Fruit fly (Drosophila melanogaster) whole organism, embryonic: ENCODE data around the gene CG33325.

Experiments
- Adf1 ChIP-seq: fragments of 200-800 bp; sonication (Bioruptor generic); IDR thresholded peaks from 2 replicates; pipeline ENCODE4 v1.3.6; 2022; ENCODE audit warnings: missing biosample characterization, missing genetic modification characterization
- Aef1 ChIP-seq: fragments of 200-800 bp; sonication (Bioruptor generic); IDR thresholded peaks from 3 replicates; pipeline ENCODE4 v1.3.6; 2022; ENCODE audit warnings: missing biosample characterization, missing genetic modification characterization
- CG10321 ChIP-seq: fragments of 200-800 bp; sonication (Bioruptor generic); IDR thresholded peaks from 2 replicates; pipeline ENCODE4 v1.3.6; 2022; ENCODE audit warnings: missing biosample characterization, missing genetic modification characterization
- CG10543 ChIP-seq: fragments of 200-800 bp; sonication (Bioruptor generic); optimal IDR thresholded peaks from 3 replicates; lab custom pipeline; 2017; ENCODE audit warnings: missing biosample characterization, mild to moderate bottlenecking, missing genetic modification characterization, moderate library complexity
- CG11456 ChIP-seq: fragments of 200-800 bp; sonication (Bioruptor generic); IDR thresholded peaks from 3 replicates; pipeline ENCODE4 v1.3.6; 2022; ENCODE audit warnings: missing biosample characterization, missing genetic modification characterization
- CG12071 ChIP-seq: fragments of 200-800 bp; sonication (Bioruptor generic); optimal IDR thresholded peaks from 3 replicates; lab custom pipeline; 2018; ENCODE audit warnings: missing biosample characterization, mild to moderate bottlenecking, missing genetic modification characterization
- CG12236 ChIP-seq: fragments of 200-800 bp; sonication (Bioruptor generic); optimal IDR thresholded peaks from 2 replicates; lab custom pipeline; 2016; ENCODE audit warnings: missing biosample characterization, missing genetic modification characterization
- CG12391 ChIP-seq: fragments of 200-800 bp; sonication (Bioruptor generic); optimal IDR thresholded peaks from 3 replicates; lab custom pipeline; 2018; ENCODE audit warnings: missing biosample characterization, mild to moderate bottlenecking, missing genetic modification characterization, moderate library complexity
- CG14667 ChIP-seq: fragments of 200-800 bp; sonication (Bioruptor generic); IDR thresholded peaks from 2 replicates; pipeline ENCODE4 v1.3.6; 2022; ENCODE audit warnings: missing biosample characterization, missing genetic modification characterization
- CG1529 ChIP-seq: fragments of 200-800 bp; sonication (Bioruptor generic); optimal IDR thresholded peaks from 3 replicates; lab custom pipeline; 2018; ENCODE audit warnings: missing biosample characterization, missing genetic modification characterization
- CG15601 ChIP-seq: fragments of 200-800 bp; sonication (Bioruptor generic); optimal IDR thresholded peaks from 3 replicates; lab custom pipeline; 2019; ENCODE audit warnings: missing biosample characterization, mild to moderate bottlenecking, missing genetic modification characterization, moderate library complexity
- CG1603 ChIP-seq: fragments of 200-800 bp; sonication (Bioruptor generic); optimal IDR thresholded peaks from 2 replicates; lab custom pipeline; 2019; ENCODE audit warnings: missing biosample characterization, mild to moderate bottlenecking, missing genetic modification characterization, moderate library complexity
- CG17385 ChIP-seq: fragments of 200-800 bp; sonication (Bioruptor generic); optimal IDR thresholded peaks from 3 replicates; lab custom pipeline; 2018; ENCODE audit warnings: missing biosample characterization, mild to moderate bottlenecking, missing genetic modification characterization
- CG2116 ChIP-seq: fragments of 200-800 bp; sonication (Bioruptor generic); optimal IDR thresholded peaks from 3 replicates; lab custom pipeline; 2018; ENCODE audit warnings: missing biosample characterization, mild to moderate bottlenecking, missing genetic modification characterization
- CG2875 ChIP-seq: fragments of 200-800 bp; sonication (Bioruptor generic); optimal IDR thresholded peaks from 2 replicates; lab custom pipeline; 2017; ENCODE audit warnings: missing biosample characterization, mild to moderate bottlenecking, missing genetic modification characterization, missing genetic modification reagents
- CG3407 ChIP-seq: fragments of 200-800 bp; sonication (Bioruptor generic); optimal IDR thresholded peaks from 2 replicates; lab custom pipeline; 2018; ENCODE audit warnings: missing biosample characterization, mild to moderate bottlenecking, missing genetic modification characterization
- CG4707 ChIP-seq: fragments of 200-800 bp; sonication (Bioruptor generic); optimal IDR thresholded peaks from 2 replicates; lab custom pipeline; 2018; ENCODE audit warnings: missing biosample characterization, mild to moderate bottlenecking, missing genetic modification characterization, moderate library complexity
- CG4730 ChIP-seq: fragments of 200-800 bp; sonication (Bioruptor generic); IDR thresholded peaks from 2 replicates; pipeline ENCODE4 v1.3.6; 2022; ENCODE audit warnings: missing biosample characterization, missing genetic modification characterization
- CG4820 ChIP-seq: fragments of 200-800 bp; sonication (Bioruptor generic); optimal IDR thresholded peaks from 3 replicates; lab custom pipeline; 2016; ENCODE audit warnings: missing biosample characterization, missing genetic modification characterization
- CG9437 ChIP-seq: fragments of 200-800 bp; sonication (Bioruptor generic); optimal IDR thresholded peaks from 2 replicates; lab custom pipeline; 2018; ENCODE audit warnings: missing biosample characterization, mild to moderate bottlenecking, missing genetic modification characterization
- CkIIα-i1 ChIP-seq: fragments of 200-800 bp; sonication (Bioruptor generic); IDR thresholded peaks from 2 replicates; pipeline ENCODE4 v1.3.6; 2022; ENCODE audit warnings: missing biosample characterization, missing genetic modification characterization
- Dfd ChIP-seq, 2 experiments: fragments of >200 bp; optimal IDR thresholded peaks; 2 replicates each; lab custom pipeline; 2017; ENCODE audit warnings: missing biosample characterization in 2 of 2, missing genetic modification characterization in 2 of 2
- ERR ChIP-seq: fragments of 200-800 bp; sonication (Bioruptor generic); optimal IDR thresholded peaks from 2 replicates; lab custom pipeline; 2016; ENCODE audit warnings: missing biosample characterization, missing genetic modification characterization
- Gsc ChIP-seq: fragments of 200-800 bp; sonication (Bioruptor generic); IDR thresholded peaks from 2 replicates; pipeline ENCODE4 v1.3.6; 2022; ENCODE audit warnings: missing biosample characterization, missing genetic modification characterization
- H2.0 ChIP-seq: fragments of 200-800 bp; sonication (Bioruptor generic); IDR thresholded peaks from 2 replicates; pipeline ENCODE4 v1.3.6; 2022; ENCODE audit warnings: missing biosample characterization, missing genetic modification characterization
- HHEX ChIP-seq: fragments of 200-800 bp; sonication (Bioruptor generic); optimal IDR thresholded peaks from 3 replicates; lab custom pipeline; 2017; ENCODE audit warnings: missing biosample characterization, mild to moderate bottlenecking, missing genetic modification characterization, missing genetic modification reagents
- HLH3B ChIP-seq: fragments of 200-800 bp; sonication (Bioruptor generic); IDR thresholded peaks from 2 replicates; pipeline ENCODE4 v1.3.6; 2022; ENCODE audit warnings: missing biosample characterization, missing genetic modification characterization
- Lhr ChIP-seq: fragments of 200-800 bp; sonication (Bioruptor generic); optimal IDR thresholded peaks from 3 replicates; lab custom pipeline; 2017; ENCODE audit warnings: mild to moderate bottlenecking, missing biosample characterization, missing genetic modification reagents, missing genetic modification characterization
- Mad ChIP-seq: fragments of 200-800 bp; sonication (Bioruptor generic); optimal IDR thresholded peaks from 2 replicates; lab custom pipeline; 2016; ENCODE audit warnings: missing biosample characterization, missing genetic modification characterization
- Myb ChIP-seq: fragments of 200-800 bp; sonication (Bioruptor generic); optimal IDR thresholded peaks from 2 replicates; lab custom pipeline; 2016; ENCODE audit warnings: missing biosample characterization, missing genetic modification characterization
- Side ChIP-seq: fragments of 200-800 bp; sonication (Bioruptor generic); optimal IDR thresholded peaks from 2 replicates; lab custom pipeline; 2016; ENCODE audit warnings: missing biosample characterization, missing genetic modification characterization
- Sox100B ChIP-seq: fragments of 200-800 bp; sonication (Bioruptor generic); optimal IDR thresholded peaks from 3 replicates; lab custom pipeline; 2018; ENCODE audit warnings: missing biosample characterization, mild to moderate bottlenecking, missing genetic modification characterization
- Sox102F ChIP-seq: fragments of 200-800 bp; sonication (Bioruptor generic); optimal IDR thresholded peaks from 2 replicates; lab custom pipeline; 2018; ENCODE audit warnings: missing biosample characterization, mild to moderate bottlenecking, missing genetic modification characterization, moderate library complexity
- ara ChIP-seq: fragments of 200-800 bp; sonication (Bioruptor generic); IDR thresholded peaks from 2 replicates; pipeline ENCODE4 v1.3.6; 2022; ENCODE audit warnings: missing biosample characterization, missing genetic modification characterization
- cas ChIP-seq: fragments of 200-800 bp; sonication (Bioruptor generic); IDR thresholded peaks from 2 replicates; pipeline ENCODE4 v1.3.6; 2022; ENCODE audit warnings: missing biosample characterization, missing genetic modification characterization
- chn ChIP-seq: fragments of 200-800 bp; sonication (Bioruptor generic); optimal IDR thresholded peaks from 2 replicates; lab custom pipeline; 2016; ENCODE audit warnings: missing biosample characterization, missing genetic modification characterization
- dmrt99B ChIP-seq: fragments of 200-800 bp; sonication (Bioruptor generic); optimal IDR thresholded peaks from 2 replicates; lab custom pipeline; 2018; ENCODE audit warnings: missing biosample characterization, mild to moderate bottlenecking, missing genetic modification characterization, moderate library complexity
- exex ChIP-seq: fragments of 200-800 bp; sonication (Bioruptor generic); optimal IDR thresholded peaks from 4 replicates; lab custom pipeline; 2018; ENCODE audit warnings: missing biosample characterization, mild to moderate bottlenecking, missing genetic modification characterization, moderate library complexity
- gem ChIP-seq: fragments of 200-800 bp; sonication (Bioruptor generic); optimal IDR thresholded peaks from 2 replicates; lab custom pipeline; 2019; ENCODE audit warnings: missing biosample characterization, mild to moderate bottlenecking, missing genetic modification characterization, moderate library complexity
- nerfin-2 ChIP-seq: fragments of 200-800 bp; sonication (Bioruptor generic); IDR thresholded peaks from 2 replicates; pipeline ENCODE4 v1.3.6; 2022; ENCODE audit warnings: missing biosample characterization, missing genetic modification characterization; ENCODE audit not compliant: partially characterized antibody
- pan ChIP-seq, 4 experiments: fragments of >200 bp in 3 of 4; fragments of 200-800 bp in 1 of 4; sonication (Bioruptor generic) in 1 of 4; optimal IDR thresholded peaks in 3 of 4; IDR thresholded peaks in 1 of 4; 2 replicates each; pipeline versions ENCODE4 v1.3.6 to Lab custom; 2017 to 2022; ENCODE audit warnings: missing biosample characterization in 2 of 4, missing genetic modification characterization in 2 of 4, mixed read lengths in 1 of 4
- prd ChIP-seq, 3 experiments: fragments of >200 bp in 2 of 3; fragments of 200-800 bp in 1 of 3; sonication (Bioruptor generic) in 1 of 3; optimal IDR thresholded peaks in 2 of 3; IDR thresholded peaks in 1 of 3; 2 replicates in 2 of 3; 3 replicates in 1 of 3; pipeline versions ENCODE4 v1.3.6 to Lab custom; 2017 to 2022; ENCODE audit warnings: missing biosample characterization in 1 of 3, missing genetic modification characterization in 1 of 3
- psq ChIP-seq: fragments of 200-800 bp; sonication (Bioruptor generic); optimal IDR thresholded peaks from 2 replicates; lab custom pipeline; 2017; ENCODE audit warnings: missing biosample characterization, missing genetic modification characterization
- pum ChIP-seq: fragments of 200-800 bp; sonication (Bioruptor generic); optimal IDR thresholded peaks from 2 replicates; lab custom pipeline; 2016; ENCODE audit warnings: missing biosample characterization, missing genetic modification characterization
- pzg ChIP-seq: fragments of 200-800 bp; sonication (Bioruptor generic); optimal IDR thresholded peaks from 3 replicates; lab custom pipeline; 2018; ENCODE audit warnings: missing biosample characterization, mild to moderate bottlenecking, missing genetic modification characterization, moderate library complexity
- sens-2 ChIP-seq: fragments of 200-800 bp; sonication (Bioruptor generic); IDR thresholded peaks from 2 replicates; pipeline ENCODE4 v1.3.6; 2022; ENCODE audit warnings: missing biosample characterization, missing genetic modification characterization
- stwl ChIP-seq: fragments of 200-800 bp; sonication (Bioruptor generic); optimal IDR thresholded peaks from 3 replicates; lab custom pipeline; 2018; ENCODE audit warnings: missing biosample characterization, mild to moderate bottlenecking, missing genetic modification characterization, moderate library complexity
- unc-4 ChIP-seq: fragments of 200-800 bp; sonication (Bioruptor generic); IDR thresholded peaks from 2 replicates; pipeline ENCODE4 v1.3.6; 2022; ENCODE audit warnings: missing biosample characterization, missing genetic modification characterization; ENCODE audit not compliant: partially characterized antibody
- wek ChIP-seq: fragments of 200-800 bp; sonication (Bioruptor generic); optimal IDR thresholded peaks from 3 replicates; lab custom pipeline; 2018; ENCODE audit warnings: missing biosample characterization, mild to moderate bottlenecking, missing genetic modification characterization, moderate library complexity

Gene CG33325

DNA sequence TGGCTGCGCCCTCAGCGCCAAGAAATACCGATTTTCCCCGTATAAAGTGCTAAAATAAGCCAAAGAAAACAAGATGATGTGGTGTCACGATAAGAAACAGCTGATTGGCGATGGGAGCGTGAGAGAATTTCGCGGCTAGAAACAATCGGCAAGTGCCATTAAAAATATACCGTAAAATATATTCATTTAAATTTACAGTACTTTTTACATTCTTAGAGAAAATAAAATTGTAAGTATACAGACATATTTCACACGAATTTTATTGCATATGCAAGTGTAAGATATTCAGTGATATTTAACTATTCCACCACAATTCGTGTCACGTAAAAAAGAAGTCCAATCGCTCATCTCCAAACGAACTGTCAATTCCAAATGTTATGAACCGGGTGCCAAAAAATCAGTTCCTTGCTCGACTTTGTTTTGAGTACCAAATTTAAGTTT is 3.3 kb downstream of the CG33325 start, which contains the start of the genes Unc50, CG11755 and CG8043 (continued):
- TF ChIP-seq CG1603 (tag; lab: Kevin White, UChicago) (peak; percentile 78), CG4707 (peak; percentile 1), CG3407 (GFP tag; lab: Kevin White, UChicago) (peak; percentile 53), Lhr (GFP tag; lab: Kevin White, UChicago) (peak; percentile 58), HHEX (GFP tag; lab: Kevin White, UChicago) (peak; percentile 56), CG12071 (no peak), exex (tag; lab: Kevin White, UChicago) (no peak), cas (peak; percentile 76), Mad (GFP tag; lab: Kevin White, UChicago) (peak; percentile 76), CG2116 (GFP tag; lab: Kevin White, UChicago) (peak; percentile 67), CG10321 (GFP tag; lab: Robert Waterston, UW) (no peak), HLH3B (GFP tag; lab: Robert Waterston, UW) (peak; percentile 59; the same call in 1 of the 2 replicates), unc-4 (peak; percentile 98), pzg (GFP tag; lab: Kevin White, UChicago) (peak; percentile 78), CG4820 (GFP tag; lab: Kevin White, UChicago) (peak; percentile 57), dmrt99B (tag; lab: Kevin White, UChicago) (peak; percentile 73), CG10543 (GFP tag; lab: Kevin White, UChicago) (peak; percentile 78), CG1529 (GFP tag; lab: Kevin White, UChicago) (peak; percentile 32), chn (GFP tag; lab: Kevin White, UChicago) (peak; percentile 60), pum (GFP tag; lab: Kevin White, UChicago) (peak; percentile 68), CG12236 (peak; percentile 22), CG9437 (GFP tag; lab: Kevin White, UChicago) (peak; percentile 72), CG12391 (tag; lab: Kevin White, UChicago) (peak; percentile 87), sens-2 (GFP tag; lab: Robert Waterston, UW) (no peak), stwl (tag; lab: Kevin White, UChicago) (no peak), CG17385 (GFP tag; lab: Kevin White, UChicago) (peak; percentile 71), Myb (GFP tag; lab: Kevin White, UChicago) (peak; percentile 49), CkIIα-i1 (GFP tag; lab: Robert Waterston, UW) (no peak), pan (optimal IDR thresholded peaks at IDR 0.05; lab: Kevin White, UChicago) (no peak), pan (GFP tag; optimal IDR thresholded peaks at IDR 0.05 in 1 of 2, IDR thresholded peaks at IDR 0.05 in 1 of 2) (peak in 1 of 2 experiments; percentile 56), CG14667 (GFP tag; lab: Robert Waterston, UW) (peak; percentile 75), ara (GFP tag; lab: Robert Waterston, UW) (0 out of 2 replicates have a peak, but pooled peaks have one; percentile 33), H2.0 (GFP tag; lab: Robert Waterston, UW) (peak; percentile 56; the same call in 1 of the 2 replicates), CG11456 (peak; percentile 81), CG15601 (tag; lab: Kevin White, UChicago) (peak; percentile 74), CG2875 (GFP tag; lab: Kevin White, UChicago) (peak; percentile 51), nerfin-2 (GFP tag; lab: Robert Waterston, UW) (peak; percentile 88), Sox100B (GFP tag; lab: Kevin White, UChicago) (peak; percentile 73), psq (GFP tag; lab: Kevin White, UChicago) (no peak), prd (optimal IDR thresholded peaks at IDR 0.05; lab: Kevin White, UChicago) (no peak), prd (GFP tag; IDR thresholded peaks at IDR 0.05; lab: Robert Waterston, UW) (peak; percentile 79), Adf1 (GFP tag; lab: Robert Waterston, UW) (peak; percentile 73), Gsc (GFP tag; lab: Robert Waterston, UW) (no peak), gem (tag; lab: Kevin White, UChicago) (peak; percentile 87), Dfd (GFP tag; optimal IDR thresholded peaks at IDR 0.05; lab: Kevin White, UChicago) (no peak), ERR (peak; percentile 15), Sox102F (GFP tag; lab: Kevin White, UChicago) (peak; percentile 67), Side (GFP tag; lab: Kevin White, UChicago) (peak; percentile 56), Aef1 (peak; percentile 80), CG4730 (GFP tag; lab: Robert Waterston, UW) (peak; percentile 51), wek (GFP tag; lab: Kevin White, UChicago) (no peak)
